Fruit fly (Drosophila melanogaster) whole organism, embryonic: ENCODE data around the gene CG4607.

Experiments
- B-H2 ChIP-seq: fragments of 200-800 bp; sonication (Bioruptor generic); optimal IDR thresholded peaks from 2 replicates; lab custom pipeline; 2018; ENCODE audit warnings: missing biosample characterization, mild to moderate bottlenecking, missing genetic modification characterization
- C15 ChIP-seq: fragments of 200-800 bp; sonication (Bioruptor generic); IDR thresholded peaks from 3 replicates; pipeline ENCODE4 v1.3.6; 2022; ENCODE audit warnings: missing biosample characterization, missing genetic modification characterization
- CG10147 ChIP-seq: fragments of 200-800 bp; sonication (Bioruptor generic); optimal IDR thresholded peaks from 2 replicates; lab custom pipeline; 2019; ENCODE audit warnings: missing biosample characterization, mild to moderate bottlenecking, missing genetic modification characterization, moderate library complexity
- CG11504 ChIP-seq: fragments of 200-800 bp; sonication (Bioruptor generic); optimal IDR thresholded peaks from 3 replicates; lab custom pipeline; 2019; ENCODE audit warnings: missing biosample characterization, mild to moderate bottlenecking, missing genetic modification characterization, moderate library complexity
- CG11695 ChIP-seq: fragments of 200-800 bp; sonication (Bioruptor generic); IDR thresholded peaks from 3 replicates; pipeline ENCODE4 v1.3.6; 2022; ENCODE audit warnings: missing biosample characterization, missing genetic modification characterization
- CG11723 ChIP-seq: fragments of 200-800 bp; sonication (Bioruptor generic); optimal IDR thresholded peaks from 2 replicates; lab custom pipeline; 2017; ENCODE audit warnings: missing biosample characterization, mild to moderate bottlenecking, missing genetic modification characterization
- CG12299 ChIP-seq: fragments of 200-800 bp; sonication (Bioruptor generic); optimal IDR thresholded peaks from 2 replicates; lab custom pipeline; 2018; ENCODE audit warnings: missing biosample characterization, mild to moderate bottlenecking, missing genetic modification characterization
- CG13424 ChIP-seq: fragments of 200-800 bp; sonication (Bioruptor generic); optimal IDR thresholded peaks from 2 replicates; lab custom pipeline; 2019; ENCODE audit warnings: missing biosample characterization, mild to moderate bottlenecking, missing genetic modification characterization, moderate library complexity
- CG13775 ChIP-seq: fragments of 200-800 bp; sonication (Bioruptor generic); optimal IDR thresholded peaks from 3 replicates; lab custom pipeline; 2017; ENCODE audit warnings: missing biosample characterization, mild to moderate bottlenecking, missing genetic modification characterization
- CG15514 ChIP-seq: fragments of 200-800 bp; sonication (Bioruptor generic); optimal IDR thresholded peaks from 3 replicates; lab custom pipeline; 2017; ENCODE audit warnings: missing biosample characterization, missing genetic modification characterization, mild to moderate bottlenecking, moderate library complexity, missing genetic modification reagents
- CG17612 ChIP-seq: fragments of 200-800 bp; sonication (Bioruptor generic); IDR thresholded peaks from 2 replicates; pipeline ENCODE4 v1.3.6; 2022; ENCODE audit warnings: missing biosample characterization, missing genetic modification characterization
- CG18619 ChIP-seq: fragments of 200-800 bp; sonication (Bioruptor generic); optimal IDR thresholded peaks from 3 replicates; lab custom pipeline; 2017; ENCODE audit warnings: missing biosample characterization, mild to moderate bottlenecking, missing genetic modification characterization
- CG3065 ChIP-seq: fragments of 200-800 bp; sonication (Bioruptor generic); optimal IDR thresholded peaks from 2 replicates; lab custom pipeline; 2016; ENCODE audit warnings: missing biosample characterization, missing genetic modification characterization
- CG31224 ChIP-seq: fragments of 200-800 bp; sonication (Bioruptor generic); IDR thresholded peaks from 2 replicates; pipeline ENCODE4 v1.3.6; 2022; ENCODE audit warnings: missing biosample characterization, missing genetic modification characterization
- CG3995 ChIP-seq: fragments of 200-800 bp; sonication (Bioruptor generic); optimal IDR thresholded peaks from 3 replicates; lab custom pipeline; 2016; ENCODE audit warnings: missing biosample characterization, missing genetic modification characterization
- CG6683 ChIP-seq: fragments of 200-800 bp; sonication (Bioruptor generic); optimal IDR thresholded peaks from 2 replicates; lab custom pipeline; 2017; ENCODE audit warnings: missing biosample characterization, mild to moderate bottlenecking, missing genetic modification characterization, missing genetic modification reagents
- CG7745 ChIP-seq: fragments of 200-800 bp; sonication (Bioruptor generic); optimal IDR thresholded peaks from 2 replicates; lab custom pipeline; 2018; ENCODE audit warnings: missing biosample characterization, mild to moderate bottlenecking, missing genetic modification characterization, moderate library complexity
- CG8089 ChIP-seq: fragments of 200-800 bp; sonication (Bioruptor generic); optimal IDR thresholded peaks from 3 replicates; lab custom pipeline; 2016; ENCODE audit warnings: missing biosample characterization, missing genetic modification characterization
- CG8290 ChIP-seq, 3 experiments: fragments of 200-800 bp; sonication (Bioruptor generic); optimal IDR thresholded peaks; 2 replicates each; lab custom pipeline; 2016 to 2019; ENCODE audit warnings: missing biosample characterization in 3 of 3, missing genetic modification characterization in 3 of 3, mild to moderate bottlenecking in 2 of 3, moderate library complexity in 1 of 3
- CTCF ChIP-seq: fragments of 200-800 bp; sonication (Bioruptor generic); optimal IDR thresholded peaks from 2 replicates; lab custom pipeline; 2017; ENCODE audit warnings: missing biosample characterization, mild to moderate bottlenecking, missing genetic modification characterization, moderate library complexity
- Chrac-16 ChIP-seq: fragments of 200-800 bp; sonication (Bioruptor generic); optimal IDR thresholded peaks from 3 replicates; lab custom pipeline; 2016; ENCODE audit warnings: missing biosample characterization, missing genetic modification characterization
- D19B ChIP-seq: fragments of 200-800 bp; sonication (Bioruptor generic); optimal IDR thresholded peaks from 2 replicates; lab custom pipeline; 2017; ENCODE audit warnings: missing biosample characterization, mild to moderate bottlenecking, missing genetic modification characterization
- Dip2 ChIP-seq: fragments of 200-800 bp; sonication (Bioruptor generic); IDR thresholded peaks from 2 replicates; pipeline ENCODE4 v1.3.6; 2022; ENCODE audit warnings: missing biosample characterization, missing genetic modification characterization
- E2f2 ChIP-seq: fragments of 200-800 bp; sonication (Bioruptor generic); IDR thresholded peaks from 2 replicates; pipeline ENCODE4 v1.3.6; 2022; ENCODE audit warnings: missing biosample characterization, missing genetic modification characterization
- HLHmδ ChIP-seq: fragments of 200-800 bp; sonication (Bioruptor generic); optimal IDR thresholded peaks from 2 replicates; lab custom pipeline; 2018; ENCODE audit warnings: missing biosample characterization, mild to moderate bottlenecking, missing genetic modification characterization, moderate library complexity
- Hr78 ChIP-seq, 2 experiments: fragments of 200-800 bp in 1 of 2; fragments of >200 bp in 1 of 2; sonication (Bioruptor generic) in 1 of 2; optimal IDR thresholded peaks; 2 replicates each; lab custom pipeline; 2017 to 2019; ENCODE audit warnings: missing biosample characterization in 2 of 2, missing genetic modification characterization in 2 of 2, mild to moderate bottlenecking in 1 of 2, moderate library complexity in 1 of 2
- Mes4 ChIP-seq: fragments of 200-800 bp; sonication (Bioruptor generic); optimal IDR thresholded peaks from 2 replicates; lab custom pipeline; 2016; ENCODE audit warnings: missing biosample characterization, missing genetic modification characterization
- Myb ChIP-seq: fragments of 200-800 bp; sonication (Bioruptor generic); optimal IDR thresholded peaks from 2 replicates; lab custom pipeline; 2016; ENCODE audit warnings: missing biosample characterization, missing genetic modification characterization
- Oaz ChIP-seq: fragments of 200-800 bp; sonication (Bioruptor generic); IDR thresholded peaks from 2 replicates; pipeline ENCODE4 v1.3.6; 2022; ENCODE audit warnings: missing biosample characterization, missing genetic modification characterization
- Ptx1 ChIP-seq: fragments of 200-800 bp; sonication (Bioruptor generic); IDR thresholded peaks from 2 replicates; pipeline ENCODE4 v1.3.6; 2022; ENCODE audit warnings: missing biosample characterization, missing genetic modification characterization
- Ravus ChIP-seq: fragments of 200-800 bp; sonication (Bioruptor generic); IDR thresholded peaks from 2 replicates; pipeline ENCODE4 v1.3.6; 2022; ENCODE audit warnings: missing biosample characterization, missing genetic modification characterization
- Sox102F ChIP-seq: fragments of 200-800 bp; sonication (Bioruptor generic); optimal IDR thresholded peaks from 2 replicates; lab custom pipeline; 2018; ENCODE audit warnings: missing biosample characterization, mild to moderate bottlenecking, missing genetic modification characterization, moderate library complexity
- YL-1 ChIP-seq: fragments of 200-800 bp; sonication (Bioruptor generic); optimal IDR thresholded peaks from 3 replicates; lab custom pipeline; 2017; ENCODE audit warnings: missing biosample characterization, mild to moderate bottlenecking, missing genetic modification characterization
- ash1 ChIP-seq: fragments of 200-800 bp; sonication (Bioruptor generic); optimal IDR thresholded peaks from 2 replicates; lab custom pipeline; 2018; ENCODE audit warnings: missing biosample characterization, mild to moderate bottlenecking, missing genetic modification characterization
- ato ChIP-seq: fragments of 200-800 bp; sonication (Bioruptor generic); IDR thresholded peaks from 2 replicates; pipeline ENCODE4 v1.3.6; 2022; ENCODE audit warnings: missing biosample characterization, missing genetic modification characterization; ENCODE audit not compliant: partially characterized antibody
- bigmax ChIP-seq: fragments of 200-800 bp; sonication (Bioruptor generic); optimal IDR thresholded peaks from 2 replicates; lab custom pipeline; 2018; ENCODE audit warnings: missing biosample characterization, mild to moderate bottlenecking, missing genetic modification characterization
- br ChIP-seq: fragments of >200 bp; optimal IDR thresholded peaks from 2 replicates; lab custom pipeline; 2017
- bsh ChIP-seq, 2 experiments: fragments of 200-800 bp; sonication (Bioruptor generic); optimal IDR thresholded peaks; 2 replicates each; lab custom pipeline; 2017 to 2018; ENCODE audit warnings: mild to moderate bottlenecking in 2 of 2, missing biosample characterization in 2 of 2, missing genetic modification characterization in 2 of 2, moderate library complexity in 1 of 2
- cad ChIP-seq: fragments of >200 bp; optimal IDR thresholded peaks from 2 replicates; lab custom pipeline; 2017; ENCODE audit warnings: missing biosample characterization, missing genetic modification characterization
- chinmo ChIP-seq: fragments of 200-800 bp; sonication (Bioruptor generic); IDR thresholded peaks from 4 replicates; pipeline ENCODE4 v1.3.6; 2022; ENCODE audit warnings: missing biosample characterization, missing genetic modification characterization; ENCODE audit not compliant: partially characterized antibody
- crol ChIP-seq: fragments of 200-800 bp; sonication (Bioruptor generic); IDR thresholded peaks from 2 replicates; pipeline ENCODE4 v1.3.6; 2022; ENCODE audit warnings: missing biosample characterization, missing genetic modification characterization
- dan ChIP-seq: fragments of 200-800 bp; sonication (Bioruptor generic); IDR thresholded peaks from 2 replicates; pipeline ENCODE4 v1.3.6; 2022; ENCODE audit warnings: missing biosample characterization, missing genetic modification characterization
- eve ChIP-seq, 2 experiments: fragments of >200 bp; optimal IDR thresholded peaks; 2 replicates each; lab custom pipeline; 2017; ENCODE audit warnings: missing biosample characterization in 2 of 2, missing genetic modification characterization in 2 of 2
- fd3F ChIP-seq: fragments of 200-800 bp; sonication (Bioruptor generic); optimal IDR thresholded peaks from 2 replicates; lab custom pipeline; 2018; ENCODE audit warnings: missing biosample characterization, mild to moderate bottlenecking, missing genetic modification characterization, moderate library complexity
- gt ChIP-seq: fragments of 200-800 bp; sonication (Bioruptor generic); IDR thresholded peaks from 2 replicates; pipeline ENCODE4 v1.3.6; 2022; ENCODE audit warnings: missing biosample characterization, missing genetic modification characterization
- jing ChIP-seq: fragments of 200-800 bp; sonication (Bioruptor generic); optimal IDR thresholded peaks from 2 replicates; lab custom pipeline; 2018; ENCODE audit warnings: missing biosample characterization, mild to moderate bottlenecking, missing genetic modification characterization
- lmd ChIP-seq: fragments of 200-800 bp; sonication (Bioruptor generic); IDR thresholded peaks from 2 replicates; pipeline ENCODE4 v1.3.6; 2022; ENCODE audit warnings: missing biosample characterization, missing genetic modification characterization
- p53 ChIP-seq: fragments of 200-800 bp; sonication (Bioruptor generic); optimal IDR thresholded peaks from 2 replicates; lab custom pipeline; 2016; ENCODE audit warnings: missing biosample characterization, missing genetic modification characterization
- peb ChIP-seq: fragments of 200-800 bp; sonication (Bioruptor generic); IDR thresholded peaks from 2 replicates; pipeline ENCODE4 v1.3.6; 2022; ENCODE audit warnings: missing biosample characterization, missing genetic modification characterization
- pros ChIP-seq: fragments of 200-800 bp; sonication (Bioruptor generic); optimal IDR thresholded peaks from 3 replicates; lab custom pipeline; 2019; ENCODE audit warnings: missing biosample characterization, mild to moderate bottlenecking, missing genetic modification characterization, moderate library complexity
- sr ChIP-seq: fragments of 200-800 bp; sonication (Bioruptor generic); IDR thresholded peaks from 3 replicates; pipeline ENCODE4 v1.3.6; 2022; ENCODE audit warnings: missing biosample characterization, missing genetic modification characterization

CG4607 gene

dm6 chrX:7095912-7096494 lies 26.8 kb downstream of the CG4607 start:
- TF ChIP-seq CG31224 (GFP tag; lab: Robert Waterston, UW) (0 out of 2 replicates have a peak, but pooled peaks have one; percentile 3), CG7745 (tag; lab: Kevin White, UChicago) (no peak), HLHmδ (GFP tag; lab: Kevin White, UChicago) (peak; percentile 14), Ravus (GFP tag; lab: Robert Waterston, UW) (no peak), C15 (no peak), CG11695 (GFP tag; lab: Robert Waterston, UW) (no peak), CG8089 (no peak), gt (GFP tag; lab: Robert Waterston, UW) (no peak), Hr78 (GFP tag; optimal IDR thresholded peaks at IDR 0.05; lab: Kevin White, UChicago) (no peak), CG11723 (GFP tag; lab: Kevin White, UChicago) (no peak), pros (peak; percentile 64), fd3F (no peak), Ptx1 (no peak), D19B (GFP tag; lab: Kevin White, UChicago) (no peak), br (lab: Kevin White, UChicago) (no peak), B-H2 (GFP tag; lab: Kevin White, UChicago) (no peak), CG3065 (GFP tag; lab: Kevin White, UChicago) (no peak), jing (GFP tag; lab: Kevin White, UChicago) (no peak), Myb (no peak), CG13424 (tag; lab: Kevin White, UChicago) (no peak), CG6683 (no peak), eve (GFP tag; optimal IDR thresholded peaks at IDR 0.05; lab: Kevin White, UChicago) (no peak), CG17612 (GFP tag; lab: Robert Waterston, UW) (no peak), CTCF (no peak), sr (GFP tag; lab: Robert Waterston, UW) (no peak), ato (GFP tag; lab: Robert Waterston, UW) (0 out of 2 replicates have a peak, but pooled peaks have one; percentile 18), bsh (GFP tag; optimal IDR thresholded peaks at IDR 0.05; lab: Kevin White, UChicago) (no peak), Dip2 (no peak), Oaz (no peak), crol (GFP tag; lab: Robert Waterston, UW) (peak; percentile 86), dan (GFP tag; lab: Robert Waterston, UW) (no peak), chinmo (no peak), bigmax (no peak), cad (GFP tag; lab: Kevin White, UChicago) (peak; percentile 79), CG10147 (GFP tag; lab: Kevin White, UChicago) (no peak), YL-1 (GFP tag; lab: Kevin White, UChicago) (no peak), E2f2 (GFP tag; lab: Robert Waterston, UW) (no peak), Mes4 (GFP tag; lab: Kevin White, UChicago) (no peak), lmd (GFP tag; lab: Robert Waterston, UW) (no peak), CG15514 (GFP tag; lab: Kevin White, UChicago) (no peak), CG13775 (GFP tag; lab: Kevin White, UChicago) (no peak), CG12299 (tag; lab: Kevin White, UChicago) (no peak), p53 (GFP tag; lab: Kevin White, UChicago) (no peak), Chrac-16 (GFP tag; lab: Kevin White, UChicago) (no peak), CG3995 (GFP tag; lab: Kevin White, UChicago) (no peak), CG18619 (GFP tag; lab: Kevin White, UChicago) (no peak), peb (no peak), Sox102F (GFP tag; lab: Kevin White, UChicago) (no peak), ash1 (GFP tag; lab: Kevin White, UChicago) (no peak), CG8290 (GFP tag; optimal IDR thresholded peaks at IDR 0.05; lab: Kevin White, UChicago) (no peak), CG8290 (tag; optimal IDR thresholded peaks at IDR 0.05; lab: Kevin White, UChicago) (no peak), CG11504 (tag; lab: Kevin White, UChicago) (no peak)
